Worm (Caenorhabditis elegans) whole organism, late embryonic: ENCODE measurements around the gene cca-1.

ENCODE experiments used
- F13H6.1 ChIP-seq: sonication (generic microtip); optimal IDR thresholded peaks from 2 replicates; lab custom pipeline; 2016; ENCODE audit warnings: missing genetic modification characterization, missing compliant biosample characterization
- K09A11.1 ChIP-seq: sonication (generic microtip); optimal IDR thresholded peaks from 2 replicates; lab custom pipeline; 2017; ENCODE audit warnings: antibody characterized with exemption, mild to moderate bottlenecking, missing genetic modification characterization, missing compliant biosample characterization; ENCODE audit not compliant: insufficient read depth
- ama-1 ChIP-seq: fragments of 150-350 bp; optimal IDR thresholded peaks from 2 replicates; lab custom pipeline; 2014
- ceh-19 ChIP-seq: fragments of 200-800 bp; sonication (Bioruptor generic); optimal IDR thresholded peaks from 2 replicates; lab custom pipeline; 2018; ENCODE audit warnings: mild to moderate bottlenecking, missing genetic modification characterization, missing compliant biosample characterization
- ceh-9 ChIP-seq: sonication (generic microtip); optimal IDR thresholded peaks from 2 replicates; lab custom pipeline; 2016; ENCODE audit warnings: mild to moderate bottlenecking, missing genetic modification characterization, inconsistent platforms, missing compliant biosample characterization
- tbx-2 ChIP-seq: sonication (generic microtip); optimal IDR thresholded peaks from 2 replicates; lab custom pipeline; 2016; ENCODE audit warnings: missing genetic modification characterization, missing compliant biosample characterization
- ttx-3 ChIP-seq: sonication (generic microtip); optimal IDR thresholded peaks from 2 replicates; lab custom pipeline; 2016; ENCODE audit warnings: missing genetic modification reagents, missing genetic modification characterization, missing compliant biosample characterization

- TF ChIP-seq ama-1 (lab: Kevin White, UChicago) (no peak), ceh-9 (tag; lab: Kevin White, UChicago) (no peak), ceh-19 (GFP tag; lab: Kevin White, UChicago) (no peak), tbx-2 (tag; lab: Kevin White, UChicago) (no peak), K09A11.1 (tag; lab: Kevin White, UChicago) (no peak), F13H6.1 (no peak), ttx-3 (tag; lab: Kevin White, UChicago) (no peak)
Measured at ce11 chrX:7881307-7881706, 5.6 kb upstream of the cca-1 start.
